Fruit fly (Drosophila melanogaster): Measurements from ENCODE around the gene CG11885.
A peak's percentile ranks its signal among the peaks of the same experiment; 100 is the strongest.

The CG11885 gene

dm6 chr2L:440638-441454, 19.6 kb upstream of the CG11885 start (continued):
- no peak for TF ChIP-seq Gug (GFP tag; IDR thresholded peaks at IDR 0.05)
- TF ChIP-seq CG6163 (GFP tag; IDR thresholded peaks at IDR 0.05): peak; percentile 81
- TF ChIP-seq acj6 (GFP tag; optimal IDR thresholded peaks at IDR 0.05): peak; percentile 90
- TF ChIP-seq achi (GFP tag; optimal IDR thresholded peaks at IDR 0.05): peak; percentile 90
- TF ChIP-seq Sox14 (GFP tag; optimal IDR thresholded peaks at IDR 0.05): peak; percentile 86
- peak; percentile 80 for TF ChIP-seq CG11902 (GFP tag; optimal IDR thresholded peaks at IDR 0.05)
- peak; percentile 89 for TF ChIP-seq CG6854 (GFP tag; optimal IDR thresholded peaks at IDR 0.05)
- no peak for TF ChIP-seq CG11294 (GFP tag; IDR thresholded peaks at IDR 0.05)
- peak; percentile 69 for TF ChIP-seq CG4318 (GFP tag; optimal IDR thresholded peaks at IDR 0.05)
- TF ChIP-seq pdm3 (GFP tag; optimal IDR thresholded peaks at IDR 0.05): peak; percentile 71
- TF ChIP-seq OdsH (GFP tag; optimal IDR thresholded peaks at IDR 0.05): peak; percentile 87
- peak; percentile 62 for TF ChIP-seq CG8319 (GFP tag; optimal IDR thresholded peaks at IDR 0.05)
- TF ChIP-seq Sox15 (GFP tag; optimal IDR thresholded peaks at IDR 0.05): peak; percentile 77
- TF ChIP-seq fd85E (GFP tag; optimal IDR thresholded peaks at IDR 0.05): peak; percentile 20
- peak; percentile 89 for TF ChIP-seq dsx (GFP tag; optimal IDR thresholded peaks at IDR 0.05; ENCODE audit: poor library complexity, severe bottlenecking)
- peak; percentile 80 for TF ChIP-seq Eip75B (GFP tag; optimal IDR thresholded peaks at IDR 0.05)
- TF ChIP-seq dac (GFP tag; optimal IDR thresholded peaks at IDR 0.05): peak; percentile 37
- TF ChIP-seq eg (GFP tag; IDR thresholded peaks at IDR 0.05): no peak
- TF ChIP-seq net (GFP tag; optimal IDR thresholded peaks at IDR 0.05): peak; percentile 80
- peak; percentile 93 for TF ChIP-seq CG10631 (GFP tag; optimal IDR thresholded peaks at IDR 0.05)
- TF ChIP-seq CG31627 (GFP tag; optimal IDR thresholded peaks at IDR 0.05): peak; percentile 78
- peak; percentile 89 for TF ChIP-seq topi (GFP tag; optimal IDR thresholded peaks at IDR 0.05)
- TF ChIP-seq Hr39 (GFP tag; optimal IDR thresholded peaks at IDR 0.05): peak; percentile 63
- TF ChIP-seq Ets21C (GFP tag; optimal IDR thresholded peaks at IDR 0.05): peak; percentile 71
- peak; percentile 88 for TF ChIP-seq fd59A (GFP tag; optimal IDR thresholded peaks at IDR 0.05)
- peak; percentile 45 for TF ChIP-seq Lpt (GFP tag; optimal IDR thresholded peaks at IDR 0.05)
- TF ChIP-seq Eip78C (GFP tag): peak; percentile 97
- peak; percentile 57 for TF ChIP-seq CG11762 (GFP tag; optimal IDR thresholded peaks at IDR 0.05; ENCODE audit: insufficient read depth)
- TF ChIP-seq CG6276 (GFP tag; optimal IDR thresholded peaks at IDR 0.05): peak; percentile 35
- peak; percentile 26 for TF ChIP-seq Hr4 (GFP tag; optimal IDR thresholded peaks at IDR 0.05)
- peak; percentile 94 for TF ChIP-seq svp (GFP tag)
- peak; percentile 81 for TF ChIP-seq CG32006 (GFP tag; optimal IDR thresholded peaks at IDR 0.05)

dm6 chr2L:439339-439738, 18.1 kb upstream of the CG11885 start:
- TF ChIP-seq Hr38 (GFP tag; optimal IDR thresholded peaks at IDR 0.05) (no peak), salr (GFP tag; optimal IDR thresholded peaks at IDR 0.05) (peak; percentile 65 to 78), vri (GFP tag; optimal IDR thresholded peaks at IDR 0.05) (peak; percentile 91), eg (GFP tag; IDR thresholded peaks at IDR 0.05) (peak; percentile 73), CG8119 (GFP tag; IDR thresholded peaks at IDR 0.05) (peak; percentile 66), CG4318 (GFP tag; optimal IDR thresholded peaks at IDR 0.05) (peak; percentile 34), lz (GFP tag; optimal IDR thresholded peaks at IDR 0.05) (peak; percentile 91), net (GFP tag; optimal IDR thresholded peaks at IDR 0.05) (peak; percentile 67), CG8632 (GFP tag; optimal IDR thresholded peaks at IDR 0.05) (peak; percentile 68), Sox14 (GFP tag; optimal IDR thresholded peaks at IDR 0.05) (peak; percentile 90), CG8319 (GFP tag; optimal IDR thresholded peaks at IDR 0.05) (peak; percentile 68), CG16779 (tag; optimal IDR thresholded peaks at IDR 0.05) (peak; percentile 51), fd59A (GFP tag; optimal IDR thresholded peaks at IDR 0.05) (peak; percentile 80), CG31627 (GFP tag; optimal IDR thresholded peaks at IDR 0.05) (peak; percentile 93), CG10631 (GFP tag; optimal IDR thresholded peaks at IDR 0.05) (peak; percentile 90), Hr39 (GFP tag; optimal IDR thresholded peaks at IDR 0.05) (peak; percentile 94), Smox (GFP tag; optimal IDR thresholded peaks at IDR 0.05) (peak; percentile 92), CG6276 (GFP tag; optimal IDR thresholded peaks at IDR 0.05) (peak; percentile 57), Eip78C (GFP tag) (peak; percentile 95), Met (GFP tag; optimal IDR thresholded peaks at IDR 0.05) (peak; percentile 94), Eip75B (GFP tag; optimal IDR thresholded peaks at IDR 0.05) (peak; percentile 87), CG15336 (GFP tag; IDR thresholded peaks at IDR 0.05) (peak; percentile 78), Sox102F (GFP tag; optimal IDR thresholded peaks at IDR 0.05) (peak; percentile 90), CG34406 (GFP tag; optimal IDR thresholded peaks at IDR 0.05) (peak; percentile 78), CG32006 (GFP tag; optimal IDR thresholded peaks at IDR 0.05) (peak; percentile 79), Gug (GFP tag; IDR thresholded peaks at IDR 0.05) (peak; percentile 35), CG6792 (GFP tag; optimal IDR thresholded peaks at IDR 0.05) (peak; percentile 84), CG6163 (GFP tag; IDR thresholded peaks at IDR 0.05) (peak; percentile 87), CG9139 (GFP tag; optimal IDR thresholded peaks at IDR 0.05) (peak; percentile 50), OdsH (GFP tag; optimal IDR thresholded peaks at IDR 0.05) (peak; percentile 79), Eip93F (GFP tag; optimal IDR thresholded peaks at IDR 0.05) (peak; percentile 88), CG11902 (GFP tag; optimal IDR thresholded peaks at IDR 0.05) (peak; percentile 66)

Measured in whole organism, prepupa.